In the genomic region with DNA sequence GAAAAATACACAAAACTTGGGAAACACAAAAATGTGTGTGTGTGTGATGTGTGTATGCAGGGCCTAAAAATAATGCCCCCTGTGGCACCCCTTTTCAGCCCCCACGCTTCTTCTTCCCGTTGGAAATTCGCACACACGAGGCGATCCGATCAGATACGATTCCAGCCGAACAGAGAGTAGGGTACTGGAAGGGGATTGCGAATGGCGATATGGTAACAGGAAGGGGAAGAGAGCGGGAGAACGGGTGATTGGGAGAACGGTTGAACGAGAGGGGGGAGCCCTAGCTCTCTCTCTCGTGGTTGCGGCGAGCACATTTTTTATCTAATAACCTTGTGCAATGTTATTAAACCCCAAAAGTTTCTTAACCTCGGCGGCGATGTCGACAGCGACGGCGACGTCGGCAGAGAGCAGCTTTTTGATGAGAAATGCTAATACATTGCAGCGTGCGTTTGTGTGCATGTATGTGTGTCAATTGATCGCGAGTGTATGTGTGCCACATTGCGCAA, we compare ENCODE assay signal across 6 fruit fly cellular contexts.
TF ChIP-seq lines count a peak whose summit lies in the region.

No protein-coding gene starts in this region.

- no peak for TF ChIP-seq CTCF in whole organism, embryonic (GFP tag; optimal IDR thresholded peaks at IDR 0.05; lab: Kevin White, UChicago)

TF ChIP-seq in whole organism, 6 proteins besides CTCF, POLR2A, EP300 and RAD21:
- peak; percentile 72 to 81 for TF ChIP-seq EcR (GFP tag; optimal IDR thresholded peaks at IDR 0.05; lab: Kevin White, UChicago)
- peak; percentile 33 for TF ChIP-seq Dll (optimal IDR thresholded peaks at IDR 0.05; lab: Kevin White, UChicago)
- no peak for TF ChIP-seq pan (optimal IDR thresholded peaks at IDR 0.05; lab: Kevin White, UChicago)

TF ChIP-seq in whole organism, adult, 20 proteins besides CTCF, POLR2A, EP300 and RAD21:
- TF ChIP-seq pad (GFP tag; optimal IDR thresholded peaks at IDR 0.05; lab: Kevin White, UChicago), result peak; percentile 93
- TF ChIP-seq CG1620 (GFP tag; optimal IDR thresholded peaks at IDR 0.05; lab: Kevin White, UChicago), result no peak
- TF ChIP-seq CG12768 (GFP tag; optimal IDR thresholded peaks at IDR 0.05; lab: Kevin White, UChicago), result peak; percentile 52
- no peak for TF ChIP-seq toe (GFP tag; optimal IDR thresholded peaks at IDR 0.05; lab: Kevin White, UChicago)

TF ChIP-seq in whole organism, embryonic, 481 proteins besides CTCF, POLR2A, EP300 and RAD21 (continues in another document):
- peak; percentile 81 for TF ChIP-seq CG12769 (tag; optimal IDR thresholded peaks at IDR 0.05; lab: Kevin White, UChicago)
- TF ChIP-seq Antp (GFP tag; optimal IDR thresholded peaks at IDR 0.05; lab: Kevin White, UChicago), result no peak
- TF ChIP-seq pan (optimal IDR thresholded peaks at IDR 0.05; lab: Kevin White, UChicago), result no peak
- TF ChIP-seq pan (GFP tag; optimal IDR thresholded peaks at IDR 0.05 in 1 of 2, IDR thresholded peaks at IDR 0.05 in 1 of 2), result peak in 1 of 2 experiments; percentile 8
- TF ChIP-seq psq (GFP tag; optimal IDR thresholded peaks at IDR 0.05; lab: Kevin White, UChicago), result no peak
- TF ChIP-seq corto (GFP tag; optimal IDR thresholded peaks at IDR 0.05; lab: Kevin White, UChicago), result peak; percentile 66
- TF ChIP-seq chinmo (GFP tag; IDR thresholded peaks at IDR 0.05; lab: Robert Waterston, UW; ENCODE audit: partially characterized antibody), result 0 out of 4 replicates have a peak, but pooled peaks have one; percentile 45
- TF ChIP-seq Adf1 (GFP tag; IDR thresholded peaks at IDR 0.05; lab: Robert Waterston, UW), result peak; percentile 81; the same call in 1 of the 2 replicates
- TF ChIP-seq cg (GFP tag; optimal IDR thresholded peaks at IDR 0.05; lab: Kevin White, UChicago), result peak; percentile 28
- TF ChIP-seq Deaf1 (tag; optimal IDR thresholded peaks at IDR 0.05; lab: Kevin White, UChicago), result peak; percentile 91
- no peak for TF ChIP-seq CG33213 (GFP tag; optimal IDR thresholded peaks at IDR 0.05; lab: Kevin White, UChicago)
- no peak for TF ChIP-seq CG10267 (tag; optimal IDR thresholded peaks at IDR 0.05; lab: Kevin White, UChicago)
- no peak for TF ChIP-seq NC2β (GFP tag; optimal IDR thresholded peaks at IDR 0.05; lab: Kevin White, UChicago)
- no peak for TF ChIP-seq gce (GFP tag; IDR thresholded peaks at IDR 0.05; lab: Robert Waterston, UW)
- no peak for TF ChIP-seq NK7.1 (GFP tag; optimal IDR thresholded peaks at IDR 0.05; lab: Kevin White, UChicago)
- TF ChIP-seq z (GFP tag; IDR thresholded peaks at IDR 0.05; lab: Robert Waterston, UW), result peak; percentile 38; the same call in 1 of the 3 replicates
- TF ChIP-seq crol (GFP tag; IDR thresholded peaks at IDR 0.05; lab: Robert Waterston, UW), result peak; percentile 83
- peak; percentile 35 to 52 for TF ChIP-seq Trl (optimal IDR thresholded peaks at IDR 0.05; lab: Kevin White, UChicago)
- TF ChIP-seq Trl (GFP tag; optimal IDR thresholded peaks at IDR 0.05; lab: Kevin White, UChicago), result no peak

TF ChIP-seq in whole organism, prepupa, 60 proteins besides CTCF, POLR2A, EP300 and RAD21 (continues in another document):
- TF ChIP-seq CG15336 (GFP tag; IDR thresholded peaks at IDR 0.05; lab: Robert Waterston, UW) (no peak), vri (GFP tag; optimal IDR thresholded peaks at IDR 0.05; lab: Kevin White, UChicago) (peak; percentile 82), CG8319 (GFP tag; optimal IDR thresholded peaks at IDR 0.05; lab: Kevin White, UChicago) (no peak), svp (GFP tag; lab: Kevin White, UChicago) (peak; percentile 94), cyc (GFP tag; optimal IDR thresholded peaks at IDR 0.05; lab: Kevin White, UChicago) (no peak), net (GFP tag; optimal IDR thresholded peaks at IDR 0.05; lab: Kevin White, UChicago) (peak; percentile 3), CG10631 (GFP tag; optimal IDR thresholded peaks at IDR 0.05; lab: Kevin White, UChicago) (no peak), Sox102F (GFP tag; optimal IDR thresholded peaks at IDR 0.05; lab: Kevin White, UChicago) (no peak), ss (GFP tag; optimal IDR thresholded peaks at IDR 0.05; lab: Kevin White, UChicago) (peak; percentile 23 to 26), CG6808 (GFP tag; optimal IDR thresholded peaks at IDR 0.05; lab: Kevin White, UChicago) (no peak), Eip93F (GFP tag; optimal IDR thresholded peaks at IDR 0.05; lab: Kevin White, UChicago) (peak; percentile 51), CG1621 (tag; optimal IDR thresholded peaks at IDR 0.05; lab: Kevin White, UChicago) (no peak), Eip75B (GFP tag; optimal IDR thresholded peaks at IDR 0.05; lab: Kevin White, UChicago) (peak; percentile 13), Ets96B (tag; optimal IDR thresholded peaks at IDR 0.05; lab: Kevin White, UChicago) (no peak), CG6854 (GFP tag; optimal IDR thresholded peaks at IDR 0.05; lab: Kevin White, UChicago) (peak; percentile 27), fkh (GFP tag; optimal IDR thresholded peaks at IDR 0.05; lab: Kevin White, UChicago) (no peak), Sox14 (GFP tag; optimal IDR thresholded peaks at IDR 0.05; lab: Kevin White, UChicago) (peak; percentile 22), Lpt (GFP tag; optimal IDR thresholded peaks at IDR 0.05; lab: Kevin White, UChicago) (no peak), Met (GFP tag; optimal IDR thresholded peaks at IDR 0.05; lab: Kevin White, UChicago) (peak; percentile 25), Eip78C (GFP tag; lab: Kevin White, UChicago) (peak; percentile 27), lz (GFP tag; optimal IDR thresholded peaks at IDR 0.05; lab: Kevin White, UChicago) (peak; percentile 5)

TF ChIP-seq in whole organism, pupa, 21 proteins besides CTCF, POLR2A, EP300 and RAD21:
- TF ChIP-seq CG13204 (GFP tag; optimal IDR thresholded peaks at IDR 0.05; lab: Kevin White, UChicago) (no peak), Snoo (tag; optimal IDR thresholded peaks at IDR 0.05; lab: Kevin White, UChicago) (no peak), EcR (GFP tag; optimal IDR thresholded peaks at IDR 0.05; lab: Kevin White, UChicago) (peak; percentile 92), CG32121 (GFP tag; IDR thresholded peaks at IDR 0.05; lab: Robert Waterston, UW) (no peak), CG15710 (tag; optimal IDR thresholded peaks at IDR 0.05; lab: Kevin White, UChicago) (no peak), CG4496 (GFP tag; IDR thresholded peaks at IDR 0.05; lab: Robert Waterston, UW) (peak; percentile 41; the same call in 1 of the 3 replicates), CG9948 (tag; optimal IDR thresholded peaks at IDR 0.05; lab: Kevin White, UChicago) (no peak)

TF ChIP-seq in whole organism, wandering third instar larva, 38 proteins besides CTCF, POLR2A, EP300 and RAD21 (continues in another document):
- no peak for TF ChIP-seq Dfd (GFP tag; optimal IDR thresholded peaks at IDR 0.05; lab: Kevin White, UChicago)
- peak; percentile 29 for TF ChIP-seq brk (GFP tag; optimal IDR thresholded peaks at IDR 0.05; lab: Kevin White, UChicago)
- TF ChIP-seq CrebA (GFP tag; optimal IDR thresholded peaks at IDR 0.05; lab: Kevin White, UChicago; ENCODE audit: borderline replicate concordance), result peak; percentile 47
- peak; percentile 25 for TF ChIP-seq rgr (GFP tag; optimal IDR thresholded peaks at IDR 0.05; lab: Kevin White, UChicago)
- TF ChIP-seq Myc (optimal IDR thresholded peaks at IDR 0.05; lab: Kevin White, UChicago), result no peak
- peak; percentile 91 for TF ChIP-seq tai (GFP tag; optimal IDR thresholded peaks at IDR 0.05; lab: Kevin White, UChicago)
- peak; percentile 22 for TF ChIP-seq woc (GFP tag; optimal IDR thresholded peaks at IDR 0.05; lab: Kevin White, UChicago)
- no peak for TF ChIP-seq N (GFP tag; optimal IDR thresholded peaks at IDR 0.05; lab: Kevin White, UChicago)
- peak; percentile 80 for TF ChIP-seq Hr83 (GFP tag; optimal IDR thresholded peaks at IDR 0.05; lab: Kevin White, UChicago; ENCODE audit: poor library complexity, severe bottlenecking)
- TF ChIP-seq jim (GFP tag; optimal IDR thresholded peaks at IDR 0.05; lab: Kevin White, UChicago), result peak; percentile 44
- TF ChIP-seq Sp1 (GFP tag; optimal IDR thresholded peaks at IDR 0.05; lab: Kevin White, UChicago), result peak; percentile 11
- TF ChIP-seq br (GFP tag; optimal IDR thresholded peaks at IDR 0.05; lab: Kevin White, UChicago), result no peak
- no peak for TF ChIP-seq Mio (GFP tag; optimal IDR thresholded peaks at IDR 0.05; lab: Kevin White, UChicago)
- no peak for TF ChIP-seq Abd-B (GFP tag; optimal IDR thresholded peaks at IDR 0.05; lab: Kevin White, UChicago)
- peak; percentile 81 for TF ChIP-seq Jra (GFP tag; optimal IDR thresholded peaks at IDR 0.05; lab: Kevin White, UChicago)
- peak; percentile 71 for TF ChIP-seq h (GFP tag; optimal IDR thresholded peaks at IDR 0.05; lab: Kevin White, UChicago)
- TF ChIP-seq Vsx2 (GFP tag; optimal IDR thresholded peaks at IDR 0.05; lab: Kevin White, UChicago; ENCODE audit: partially characterized antibody), result no peak
- no peak for TF ChIP-seq sv (GFP tag; optimal IDR thresholded peaks at IDR 0.05; lab: Kevin White, UChicago)
- TF ChIP-seq dl (GFP tag; optimal IDR thresholded peaks at IDR 0.05; lab: Kevin White, UChicago; ENCODE audit: insufficient read depth in 1 of 2, partially characterized antibody in 2 of 2), result peak in 1 of 2 experiments; percentile 57
- TF ChIP-seq lola (GFP tag; optimal IDR thresholded peaks at IDR 0.05; lab: Kevin White, UChicago), result no peak
- no peak for TF ChIP-seq GATAd (GFP tag; optimal IDR thresholded peaks at IDR 0.05; lab: Kevin White, UChicago)
- TF ChIP-seq dsf (GFP tag; optimal IDR thresholded peaks at IDR 0.05; lab: Kevin White, UChicago; ENCODE audit: borderline replicate concordance), result no peak
- peak; percentile 69 for TF ChIP-seq Hnf4 (GFP tag; optimal IDR thresholded peaks at IDR 0.05; lab: Kevin White, UChicago)
- TF ChIP-seq ey (GFP tag; optimal IDR thresholded peaks at IDR 0.05; lab: Kevin White, UChicago), result no peak
- peak; percentile 4 for TF ChIP-seq HLH106 (tag; optimal IDR thresholded peaks at IDR 0.05; lab: Kevin White, UChicago)
- peak in 1 of 2 experiments; percentile 2 for TF ChIP-seq foxo (GFP tag; optimal IDR thresholded peaks at IDR 0.05; lab: Kevin White, UChicago)
- peak; percentile 3 for TF ChIP-seq CG32264 (GFP tag; optimal IDR thresholded peaks at IDR 0.05; lab: Kevin White, UChicago)
- TF ChIP-seq Dif (GFP tag; optimal IDR thresholded peaks at IDR 0.05; lab: Kevin White, UChicago; ENCODE audit: partially characterized antibody), result peak; percentile 88
- no peak for TF ChIP-seq Rel (GFP tag; optimal IDR thresholded peaks at IDR 0.05; lab: Kevin White, UChicago)
- TF ChIP-seq Rel (tag; optimal IDR thresholded peaks at IDR 0.05; lab: Kevin White, UChicago), result peak; percentile 98
- TF ChIP-seq fru (GFP tag; optimal IDR thresholded peaks at IDR 0.05; lab: Kevin White, UChicago), result peak; percentile 50
- no peak for TF ChIP-seq CG9705 (GFP tag; optimal IDR thresholded peaks at IDR 0.05; lab: Kevin White, UChicago)
- no peak for TF ChIP-seq usp (GFP tag; optimal IDR thresholded peaks at IDR 0.05; lab: Kevin White, UChicago)
- TF ChIP-seq dmrt93B (GFP tag; optimal IDR thresholded peaks at IDR 0.05; lab: Kevin White, UChicago), result no peak
- peak; percentile 92 for TF ChIP-seq psq (GFP tag; optimal IDR thresholded peaks at IDR 0.05; lab: Kevin White, UChicago)
- peak; percentile 21 for TF ChIP-seq OdsH (GFP tag; optimal IDR thresholded peaks at IDR 0.05; lab: Kevin White, UChicago)
